Fruit fly (Drosophila melanogaster) whole organism, embryonic: ENCODE results near the gene CG34298.
A peak's percentile ranks its signal among the peaks of the same experiment; 100 is the strongest.

ENCODE experiments used
- B-H2 ChIP-seq: fragments of 200-800 bp; sonication (Bioruptor generic); optimal IDR thresholded peaks from 2 replicates; lab custom pipeline; 2018; ENCODE audit warnings: missing biosample characterization, mild to moderate bottlenecking, missing genetic modification characterization
- CG10147 ChIP-seq: fragments of 200-800 bp; sonication (Bioruptor generic); optimal IDR thresholded peaks from 2 replicates; lab custom pipeline; 2019; ENCODE audit warnings: missing biosample characterization, mild to moderate bottlenecking, missing genetic modification characterization, moderate library complexity
- CG10543 ChIP-seq: fragments of 200-800 bp; sonication (Bioruptor generic); optimal IDR thresholded peaks from 3 replicates; lab custom pipeline; 2017; ENCODE audit warnings: missing biosample characterization, mild to moderate bottlenecking, missing genetic modification characterization, moderate library complexity
- CG10565 ChIP-seq: fragments of 200-800 bp; sonication (Bioruptor generic); optimal IDR thresholded peaks from 3 replicates; lab custom pipeline; 2016; ENCODE audit warnings: missing biosample characterization, mild to moderate bottlenecking, missing genetic modification characterization
- CG11093 ChIP-seq: fragments of 200-800 bp; sonication (Bioruptor generic); IDR thresholded peaks from 3 replicates; pipeline ENCODE4 v1.3.6; 2022; ENCODE audit warnings: missing biosample characterization, missing genetic modification characterization
- CG12071 ChIP-seq: fragments of 200-800 bp; sonication (Bioruptor generic); optimal IDR thresholded peaks from 3 replicates; lab custom pipeline; 2018; ENCODE audit warnings: missing biosample characterization, mild to moderate bottlenecking, missing genetic modification characterization
- CG12219 ChIP-seq: fragments of 200-800 bp; sonication (Bioruptor generic); optimal IDR thresholded peaks from 3 replicates; lab custom pipeline; 2018; ENCODE audit warnings: missing biosample characterization, mild to moderate bottlenecking, missing genetic modification characterization
- CG1233 ChIP-seq: fragments of 200-800 bp; sonication (Bioruptor generic); optimal IDR thresholded peaks from 4 replicates; lab custom pipeline; 2018; ENCODE audit warnings: missing biosample characterization, mild to moderate bottlenecking, missing genetic modification characterization
- CG13123 ChIP-seq: fragments of 200-800 bp; sonication (Bioruptor generic); optimal IDR thresholded peaks from 2 replicates; lab custom pipeline; 2016; ENCODE audit warnings: missing biosample characterization, missing genetic modification characterization
- CG14965 ChIP-seq: fragments of 200-800 bp; sonication (Bioruptor generic); optimal IDR thresholded peaks from 2 replicates; lab custom pipeline; 2016; ENCODE audit warnings: missing biosample characterization, missing genetic modification characterization, borderline replicate concordance
- CG15514 ChIP-seq: fragments of 200-800 bp; sonication (Bioruptor generic); optimal IDR thresholded peaks from 3 replicates; lab custom pipeline; 2017; ENCODE audit warnings: missing biosample characterization, missing genetic modification characterization, mild to moderate bottlenecking, moderate library complexity, missing genetic modification reagents
- CG1832 ChIP-seq: fragments of 200-800 bp; sonication (Bioruptor generic); optimal IDR thresholded peaks from 2 replicates; lab custom pipeline; 2017; ENCODE audit warnings: missing biosample characterization, mild to moderate bottlenecking, missing genetic modification characterization, inconsistent platforms
- CG18476 ChIP-seq: fragments of 200-800 bp; sonication (Bioruptor generic); optimal IDR thresholded peaks from 2 replicates; lab custom pipeline; 2016; ENCODE audit warnings: missing biosample characterization, mild to moderate bottlenecking, missing genetic modification characterization
- CG30431 ChIP-seq: fragments of 200-800 bp; sonication (Bioruptor generic); optimal IDR thresholded peaks from 2 replicates; lab custom pipeline; 2017; ENCODE audit warnings: missing biosample characterization, missing genetic modification characterization
- CG31224 ChIP-seq: fragments of 200-800 bp; sonication (Bioruptor generic); IDR thresholded peaks from 2 replicates; pipeline ENCODE4 v1.3.6; 2022; ENCODE audit warnings: missing biosample characterization, missing genetic modification characterization
- CG34376 ChIP-seq: fragments of 200-800 bp; sonication (Bioruptor generic); optimal IDR thresholded peaks from 2 replicates; lab custom pipeline; 2018; ENCODE audit warnings: missing biosample characterization, mild to moderate bottlenecking, missing genetic modification characterization
- CG4328 ChIP-seq: fragments of 200-800 bp; sonication (Bioruptor generic); optimal IDR thresholded peaks from 3 replicates; lab custom pipeline; 2017; ENCODE audit warnings: missing biosample characterization, missing genetic modification reagents, missing genetic modification characterization
- CG6689 ChIP-seq: fragments of 200-800 bp; sonication (Bioruptor generic); IDR thresholded peaks from 2 replicates; pipeline ENCODE4 v1.3.6; 2022; ENCODE audit warnings: missing biosample characterization, missing genetic modification characterization
- CG6813 ChIP-seq: fragments of 200-800 bp; sonication (Bioruptor generic); optimal IDR thresholded peaks from 2 replicates; lab custom pipeline; 2017; ENCODE audit warnings: missing biosample characterization, missing genetic modification characterization, mild to moderate bottlenecking, moderate library complexity, missing genetic modification reagents
- CG7357 ChIP-seq: fragments of 200-800 bp; sonication (Bioruptor generic); IDR thresholded peaks from 3 replicates; pipeline ENCODE4 v1.3.6; 2022; ENCODE audit warnings: missing biosample characterization, missing genetic modification characterization
- CG7928 ChIP-seq: fragments of 200-800 bp; sonication (Bioruptor generic); optimal IDR thresholded peaks from 2 replicates; lab custom pipeline; 2017; ENCODE audit warnings: missing biosample characterization, mild to moderate bottlenecking, missing genetic modification characterization
- CG9932 ChIP-seq: fragments of 200-800 bp; sonication (Bioruptor generic); IDR thresholded peaks from 2 replicates; pipeline ENCODE4 v1.3.6; 2022; ENCODE audit warnings: missing biosample characterization, missing genetic modification characterization
- D19A ChIP-seq: fragments of 200-800 bp; optimal IDR thresholded peaks from 3 replicates; lab custom pipeline; 2019; ENCODE audit warnings: missing biosample characterization, mild to moderate bottlenecking, missing genetic modification characterization, moderate library complexity
- D19B ChIP-seq: fragments of 200-800 bp; sonication (Bioruptor generic); optimal IDR thresholded peaks from 2 replicates; lab custom pipeline; 2017; ENCODE audit warnings: missing biosample characterization, mild to moderate bottlenecking, missing genetic modification characterization
- Dbx ChIP-seq: fragments of 200-800 bp; sonication (Bioruptor generic); IDR thresholded peaks from 3 replicates; pipeline ENCODE4 v1.3.6; 2022; ENCODE audit warnings: missing biosample characterization, missing genetic modification characterization
- Deaf1 ChIP-seq: fragments of 200-800 bp; optimal IDR thresholded peaks from 3 replicates; lab custom pipeline; 2019; ENCODE audit warnings: missing biosample characterization, mild to moderate bottlenecking, missing genetic modification characterization, moderate library complexity
- Dip2 ChIP-seq: fragments of 200-800 bp; sonication (Bioruptor generic); IDR thresholded peaks from 2 replicates; pipeline ENCODE4 v1.3.6; 2022; ENCODE audit warnings: missing biosample characterization, missing genetic modification characterization
- Dp ChIP-seq: fragments of 200-800 bp; sonication (Bioruptor generic); optimal IDR thresholded peaks from 2 replicates; lab custom pipeline; 2018; ENCODE audit warnings: missing biosample characterization, mild to moderate bottlenecking, missing genetic modification characterization, moderate library complexity
- Eip74EF ChIP-seq, 2 experiments: fragments of 200-800 bp in 1 of 2; fragments of >200 bp in 1 of 2; sonication (Bioruptor generic) in 1 of 2; optimal IDR thresholded peaks; 2 replicates each; lab custom pipeline; 2017 to 2019; ENCODE audit warnings: missing biosample characterization in 2 of 2, missing genetic modification characterization in 2 of 2, mild to moderate bottlenecking in 1 of 2, moderate library complexity in 1 of 2
- GATAe ChIP-seq: fragments of 200-800 bp; sonication (Bioruptor generic); conservative IDR thresholded peaks from 2 replicates; pipeline ENCODE4 v1.3.6; 2022; ENCODE audit warnings: missing biosample characterization, missing genetic modification characterization
- Hr3 ChIP-seq: fragments of 200-800 bp; sonication (Bioruptor generic); optimal IDR thresholded peaks from 3 replicates; lab custom pipeline; 2016; ENCODE audit warnings: missing biosample characterization, missing genetic modification characterization
- MESR4 ChIP-seq: fragments of 200-800 bp; sonication (Bioruptor generic); optimal IDR thresholded peaks from 2 replicates; lab custom pipeline; 2018; ENCODE audit warnings: missing biosample characterization, mild to moderate bottlenecking, missing genetic modification characterization, moderate library complexity
- Mrtf ChIP-seq: fragments of 200-800 bp; sonication (Bioruptor generic); IDR thresholded peaks from 3 replicates; pipeline ENCODE4 v1.3.6; 2022; ENCODE audit warnings: missing biosample characterization, missing genetic modification characterization
- Ptx1 ChIP-seq: fragments of 200-800 bp; sonication (Bioruptor generic); IDR thresholded peaks from 2 replicates; pipeline ENCODE4 v1.3.6; 2022; ENCODE audit warnings: missing biosample characterization, missing genetic modification characterization
- Sin3A ChIP-seq: fragments of >200 bp; optimal IDR thresholded peaks from 2 replicates; lab custom pipeline; 2018
- ap ChIP-seq: fragments of 200-800 bp; sonication (Bioruptor generic); IDR thresholded peaks from 2 replicates; pipeline ENCODE4 v1.3.6; 2022; ENCODE audit warnings: missing biosample characterization, missing genetic modification characterization
- croc ChIP-seq: fragments of 200-800 bp; sonication (Bioruptor generic); conservative IDR thresholded peaks from 3 replicates; pipeline ENCODE4 v1.3.6; 2022; ENCODE audit warnings: missing biosample characterization, missing genetic modification characterization
- dmrt11E ChIP-seq: fragments of 200-800 bp; sonication (Bioruptor generic); optimal IDR thresholded peaks from 3 replicates; lab custom pipeline; 2018; ENCODE audit warnings: missing biosample characterization, mild to moderate bottlenecking, missing genetic modification characterization, moderate library complexity
- dpn ChIP-seq, 2 experiments: fragments of 200-800 bp; sonication (Bioruptor generic); optimal IDR thresholded peaks; 3 replicates each; lab custom pipeline; 2016; ENCODE audit warnings: missing biosample characterization in 2 of 2, missing genetic modification characterization in 2 of 2
- esg ChIP-seq: fragments of 200-800 bp; sonication (Bioruptor generic); conservative IDR thresholded peaks from 2 replicates; pipeline ENCODE4 v1.3.6; 2022; ENCODE audit warnings: missing biosample characterization, missing genetic modification characterization
- gsb ChIP-seq: fragments of 200-800 bp; sonication (Bioruptor generic); IDR thresholded peaks from 2 replicates; pipeline ENCODE4 v1.3.6; 2022; ENCODE audit warnings: missing biosample characterization, missing genetic modification characterization
- luna ChIP-seq: fragments of 200-800 bp; sonication (Bioruptor generic); optimal IDR thresholded peaks from 2 replicates; lab custom pipeline; 2016; ENCODE audit warnings: missing biosample characterization, missing genetic modification characterization
- maf-S ChIP-seq: fragments of 200-800 bp; sonication (Bioruptor generic); optimal IDR thresholded peaks from 2 replicates; lab custom pipeline; 2016; ENCODE audit warnings: missing biosample characterization, missing genetic modification characterization
- nau ChIP-seq: fragments of 200-800 bp; sonication (Bioruptor generic); optimal IDR thresholded peaks from 3 replicates; lab custom pipeline; 2017; ENCODE audit warnings: missing biosample characterization, mild to moderate bottlenecking, missing genetic modification characterization, missing genetic modification reagents
- oc ChIP-seq: fragments of 200-800 bp; sonication (Bioruptor generic); optimal IDR thresholded peaks from 2 replicates; lab custom pipeline; 2018; ENCODE audit warnings: missing biosample characterization, mild to moderate bottlenecking, missing genetic modification characterization, moderate library complexity
- org-1 ChIP-seq: fragments of 200-800 bp; sonication (Bioruptor generic); optimal IDR thresholded peaks from 2 replicates; lab custom pipeline; 2017; ENCODE audit warnings: missing biosample characterization, missing genetic modification characterization
- psq ChIP-seq: fragments of 200-800 bp; sonication (Bioruptor generic); optimal IDR thresholded peaks from 2 replicates; lab custom pipeline; 2017; ENCODE audit warnings: missing biosample characterization, missing genetic modification characterization
- sima ChIP-seq: fragments of 200-800 bp; sonication (Bioruptor generic); optimal IDR thresholded peaks from 2 replicates; lab custom pipeline; 2016; ENCODE audit warnings: missing biosample characterization, missing genetic modification characterization
- tap ChIP-seq: fragments of 200-800 bp; optimal IDR thresholded peaks from 3 replicates; lab custom pipeline; 2019; ENCODE audit warnings: missing biosample characterization, mild to moderate bottlenecking, missing genetic modification characterization, moderate library complexity
- ttk ChIP-seq: fragments of 200-800 bp; sonication (Bioruptor generic); IDR thresholded peaks from 2 replicates; pipeline ENCODE4 v2.1.2; 2022; ENCODE audit warnings: missing biosample characterization, missing genetic modification characterization
- tx ChIP-seq: fragments of 200-800 bp; sonication (Bioruptor generic); optimal IDR thresholded peaks from 2 replicates; lab custom pipeline; 2016; ENCODE audit warnings: missing biosample characterization, missing genetic modification characterization
- vvl ChIP-seq: fragments of 200-800 bp; sonication (Bioruptor generic); IDR thresholded peaks from 2 replicates; pipeline ENCODE4 v1.3.6; 2022; ENCODE audit warnings: missing biosample characterization, missing genetic modification characterization

The CG34298 gene

dm6 chr3R:29978595-29978994, 21.0 kb upstream of the CG34298 start (continued):
- TF ChIP-seq vvl (peak; percentile 47; the same call in 1 of the 2 replicates), GATAe (GFP tag; lab: Robert Waterston, UW) (no peak), CG7928 (no peak), MESR4 (no peak), CG10147 (GFP tag; lab: Kevin White, UChicago) (peak; percentile 38), CG14965 (GFP tag; lab: Kevin White, UChicago) (no peak), Dbx (GFP tag; lab: Robert Waterston, UW) (peak; percentile 56; the same call in 1 of the 3 replicates), CG18476 (GFP tag; lab: Kevin White, UChicago) (no peak), CG11093 (GFP tag; lab: Robert Waterston, UW) (no peak), CG12219 (GFP tag; lab: Kevin White, UChicago) (no peak), CG9932 (GFP tag; lab: Robert Waterston, UW) (0 out of 2 replicates have a peak, but pooled peaks have one; percentile 27), maf-S (GFP tag; lab: Kevin White, UChicago) (no peak), Ptx1 (GFP tag; lab: Robert Waterston, UW) (peak; percentile 56; the same call in 1 of the 2 replicates), dmrt11E (tag; lab: Kevin White, UChicago) (no peak), CG31224 (GFP tag; lab: Robert Waterston, UW) (no peak), CG1832 (GFP tag; lab: Kevin White, UChicago) (no peak), Dip2 (GFP tag; lab: Robert Waterston, UW) (no peak), CG4328 (GFP tag; lab: Kevin White, UChicago) (no peak), esg (GFP tag; lab: Robert Waterston, UW) (no peak), Sin3A (lab: Kevin White, UChicago) (no peak), D19A (tag; lab: Kevin White, UChicago) (no peak), nau (GFP tag; lab: Kevin White, UChicago) (no peak), psq (no peak), B-H2 (GFP tag; lab: Kevin White, UChicago) (no peak), oc (tag; lab: Kevin White, UChicago) (no peak), CG34376 (GFP tag; lab: Kevin White, UChicago) (no peak), luna (GFP tag; lab: Kevin White, UChicago) (no peak), ap (GFP tag; lab: Robert Waterston, UW) (no peak), tx (GFP tag; lab: Kevin White, UChicago) (no peak), dpn (GFP tag; optimal IDR thresholded peaks at IDR 0.05; lab: Kevin White, UChicago) (peak in 1 of 2 experiments; percentile 22), Dp (GFP tag; lab: Kevin White, UChicago) (no peak), CG12071 (GFP tag; lab: Kevin White, UChicago) (peak; percentile 52), croc (GFP tag; lab: Robert Waterston, UW) (0 out of 3 replicates have a peak, but pooled peaks have one; percentile 17), CG7357 (no peak), CG15514 (GFP tag; lab: Kevin White, UChicago) (peak; percentile 34), CG13123 (GFP tag; lab: Kevin White, UChicago) (no peak), org-1 (no peak), gsb (no peak), CG6689 (0 out of 2 replicates have a peak, but pooled peaks have one; percentile 13), Deaf1 (peak; percentile 1), Mrtf (GFP tag; lab: Robert Waterston, UW) (no peak), CG6813 (GFP tag; lab: Kevin White, UChicago) (no peak), Hr3 (GFP tag; lab: Kevin White, UChicago) (no peak), Eip74EF (GFP tag; optimal IDR thresholded peaks at IDR 0.05; lab: Kevin White, UChicago) (no peak), CG10565 (GFP tag; lab: Kevin White, UChicago) (no peak), CG10543 (GFP tag; lab: Kevin White, UChicago) (no peak), sima (GFP tag; lab: Kevin White, UChicago) (no peak), tap (no peak), CG30431 (GFP tag; lab: Kevin White, UChicago) (no peak), D19B (GFP tag; lab: Kevin White, UChicago) (no peak), ttk (GFP tag; lab: Robert Waterston, UW) (no peak), CG1233 (GFP tag; lab: Kevin White, UChicago) (no peak)
